Worm (Caenorhabditis elegans) whole organism, L3 larva: ENCODE measurements around the gene Y49E10.18.
A peak's percentile ranks its signal among the peaks of the same experiment; 100 is the strongest.

Experiments used
- R02D3.7 ChIP-seq: fragments of 150-350 bp; optimal IDR thresholded peaks from 2 replicates; lab custom pipeline; 2014; ENCODE audit warnings: missing biosample characterization, missing genetic modification characterization
- ZK546.5 ChIP-seq: sonication (generic microtip); optimal IDR thresholded peaks from 2 replicates; lab custom pipeline; 2017; ENCODE audit warnings: missing biosample characterization, missing genetic modification characterization
- ama-1 ChIP-seq: fragments of 150-350 bp; optimal IDR thresholded peaks from 2 replicates; lab custom pipeline; 2018
- ceh-28 ChIP-seq: fragments of 150-350 bp; optimal IDR thresholded peaks from 2 replicates; lab custom pipeline; 2014; ENCODE audit warnings: missing biosample characterization, missing genetic modification reagents, missing genetic modification characterization
- ceh-82 ChIP-seq: fragments of 150-350 bp; optimal IDR thresholded peaks from 2 replicates; lab custom pipeline; 2014; ENCODE audit warnings: missing biosample characterization, missing genetic modification characterization
- ceh-9 ChIP-seq: sonication (generic microtip); optimal IDR thresholded peaks from 2 replicates; lab custom pipeline; 2018; ENCODE audit warnings: missing biosample characterization, missing genetic modification characterization
- daf-12 ChIP-seq: fragments of 150-350 bp; optimal IDR thresholded peaks from 2 replicates; lab custom pipeline; 2014; ENCODE audit warnings: missing biosample characterization, missing genetic modification reagents, missing genetic modification characterization
- egl-5 ChIP-seq: fragments of 150-350 bp; optimal IDR thresholded peaks from 2 replicates; lab custom pipeline; 2017; ENCODE audit warnings: missing biosample characterization, missing genetic modification reagents, missing genetic modification characterization, inconsistent platforms
- elt-2 ChIP-seq: sonication (generic microtip); optimal IDR thresholded peaks from 2 replicates; lab custom pipeline; 2016; ENCODE audit warnings: missing genetic modification reagents, mild to moderate bottlenecking, missing genetic modification characterization, missing compliant biosample characterization
- elt-3 ChIP-seq, 3 experiments: fragments of 150-350 bp in 1 of 3; sonication (generic microtip) in 2 of 3; optimal IDR thresholded peaks; 2 replicates in 2 of 3; 4 replicates in 1 of 3; lab custom pipeline; 2014 to 2017; ENCODE audit warnings: missing biosample characterization in 3 of 3, missing genetic modification characterization in 3 of 3
- eor-1 ChIP-seq, 2 experiments: fragments of 150-350 bp; optimal IDR thresholded peaks; 2 replicates each; lab custom pipeline; 2014 to 2018; ENCODE audit warnings: missing biosample characterization in 2 of 2, missing genetic modification characterization in 2 of 2
- fkh-10 ChIP-seq: sonication (generic microtip); optimal IDR thresholded peaks from 2 replicates; lab custom pipeline; 2017; ENCODE audit warnings: missing biosample characterization, missing genetic modification reagents, missing genetic modification characterization
- hmg-11 ChIP-seq: sonication (generic microtip); optimal IDR thresholded peaks from 2 replicates; lab custom pipeline; 2016; ENCODE audit warnings: missing genetic modification characterization, missing compliant biosample characterization
- lin-15B ChIP-seq: fragments of 150-350 bp; optimal IDR thresholded peaks from 2 replicates; lab custom pipeline; 2014; ENCODE audit warnings: missing biosample characterization, missing genetic modification characterization
- lin-39 ChIP-seq: fragments of 150-350 bp; optimal IDR thresholded peaks from 2 replicates; lab custom pipeline; 2018; ENCODE audit warnings: missing biosample characterization, missing genetic modification reagents, missing genetic modification characterization
- lsy-12 ChIP-seq: sonication (generic microtip); optimal IDR thresholded peaks from 2 replicates; lab custom pipeline; 2016; ENCODE audit warnings: mild to moderate bottlenecking, missing genetic modification characterization, missing compliant biosample characterization
- mml-1 ChIP-seq: fragments of 150-350 bp; sonication (generic microtip); optimal IDR thresholded peaks from 3 replicates; lab custom pipeline; 2014; ENCODE audit warnings: missing biosample characterization, missing genetic modification characterization
- nfya-1 ChIP-seq: sonication (generic microtip); optimal IDR thresholded peaks from 2 replicates; lab custom pipeline; 2017; ENCODE audit warnings: missing genetic modification characterization, mild to moderate bottlenecking, missing compliant biosample characterization, antibody characterized with exemption, moderate library complexity; ENCODE audit not compliant: insufficient read depth
- nhr-11 ChIP-seq: fragments of 150-350 bp; optimal IDR thresholded peaks from 2 replicates; lab custom pipeline; 2014; ENCODE audit warnings: missing biosample characterization, missing genetic modification characterization
- nhr-23 ChIP-seq: fragments of 150-350 bp; optimal IDR thresholded peaks from 2 replicates; lab custom pipeline; 2014; ENCODE audit warnings: missing biosample characterization, missing genetic modification reagents, missing genetic modification characterization
- nhr-25 ChIP-seq: sonication (generic microtip); optimal IDR thresholded peaks from 2 replicates; lab custom pipeline; 2017; ENCODE audit warnings: missing biosample characterization, missing genetic modification characterization
- nhr-43 ChIP-seq: sonication (generic microtip); optimal IDR thresholded peaks from 2 replicates; lab custom pipeline; 2016; ENCODE audit warnings: mild to moderate bottlenecking, missing genetic modification characterization, missing compliant biosample characterization; ENCODE audit not compliant: poor library complexity, severe bottlenecking
- nhr-67 ChIP-seq: fragments of 150-350 bp; optimal IDR thresholded peaks from 2 replicates; lab custom pipeline; 2014; ENCODE audit warnings: missing biosample characterization, missing genetic modification characterization
- nhr-76 ChIP-seq: fragments of 150-350 bp; sonication (generic microtip); optimal IDR thresholded peaks from 5 replicates; lab custom pipeline; 2014; ENCODE audit warnings: missing biosample characterization, missing genetic modification characterization
- pha-4 ChIP-seq: fragments of 150-350 bp; optimal IDR thresholded peaks from 2 replicates; lab custom pipeline; 2014; ENCODE audit warnings: missing biosample characterization, missing genetic modification reagents, missing genetic modification characterization
- pqm-1 ChIP-seq: fragments of 150-350 bp; optimal IDR thresholded peaks from 2 replicates; lab custom pipeline; 2017; ENCODE audit warnings: missing biosample characterization, missing genetic modification characterization, inconsistent platforms
- skn-1 ChIP-seq: fragments of 150-350 bp; optimal IDR thresholded peaks from 2 replicates; lab custom pipeline; 2014; ENCODE audit warnings: missing biosample characterization, missing genetic modification characterization
- tbx-2 ChIP-seq: sonication (generic microtip); optimal IDR thresholded peaks from 2 replicates; lab custom pipeline; 2016; ENCODE audit warnings: mild to moderate bottlenecking, missing genetic modification characterization, missing compliant biosample characterization
- ztf-11 ChIP-seq: fragments of 150-350 bp; optimal IDR thresholded peaks from 2 replicates; lab custom pipeline; 2014; ENCODE audit warnings: missing biosample characterization, missing genetic modification characterization
- ztf-4 ChIP-seq: fragments of 150-350 bp; optimal IDR thresholded peaks from 2 replicates; lab custom pipeline; 2014; ENCODE audit warnings: missing biosample characterization, missing genetic modification characterization

Y49E10.18 gene

ce11 chrIII:12455651-12456420 is 9.9 kb upstream of the Y49E10.18 start:
- TF ChIP-seq nhr-25 (no peak), ztf-4 (tag; lab: Kevin White, UChicago) (peak; percentile 66), pha-4 (tag; lab: Kevin White, UChicago) (peak; percentile 14)

DNA sequence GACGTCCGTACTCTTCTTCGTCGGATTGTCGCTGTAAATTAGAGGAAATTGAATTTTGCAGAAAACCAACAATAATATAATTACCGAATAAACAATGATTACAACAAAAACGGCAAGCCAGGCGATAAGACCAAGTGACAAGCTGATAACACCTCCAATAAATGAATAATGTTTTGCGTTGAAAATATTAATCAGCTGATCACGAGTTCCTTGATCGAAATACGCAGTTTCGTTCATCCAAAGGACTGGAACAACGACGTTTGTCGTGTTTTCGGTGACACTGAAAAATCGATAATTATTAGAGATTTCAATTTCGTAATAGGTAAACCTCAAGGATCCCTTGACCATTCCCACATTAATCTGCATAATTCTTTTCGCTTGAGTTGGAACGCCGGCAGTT is 7.9 kb upstream of the Y49E10.18 start:
- TF ChIP-seq skn-1 (tag; lab: Kevin White, UChicago) (no peak), elt-2 (tag; lab: Kevin White, UChicago) (peak; percentile 81), daf-12 (tag; lab: Kevin White, UChicago) (no peak), tbx-2 (tag; lab: Kevin White, UChicago) (no peak), ztf-11 (tag; lab: Kevin White, UChicago) (no peak), eor-1 (tag; optimal IDR thresholded peaks at IDR 0.05; lab: Kevin White, UChicago) (no peak), pqm-1 (tag; lab: Kevin White, UChicago) (peak; percentile 68), ceh-28 (tag; lab: Kevin White, UChicago) (peak; percentile 66), ceh-9 (tag; lab: Kevin White, UChicago) (no peak)

ce11 chrIII:12453315-12453714 is 7.4 kb upstream of the Y49E10.18 start, which contains the start of gene ani-1:
Gene ani-1, minus strand, starts transcription at chrIII:12453375.
- no peak for TF ChIP-seq nhr-67 (tag; lab: Kevin White, UChicago)
- no peak for TF ChIP-seq nhr-11 (tag; lab: Kevin White, UChicago)
- peak; percentile 31 for TF ChIP-seq nhr-43
- peak; percentile 83 for TF ChIP-seq nfya-1 (tag; lab: Kevin White, UChicago)
- peak; percentile 67 for TF ChIP-seq hmg-11 (tag; lab: Kevin White, UChicago)
- TF ChIP-seq mml-1, result no peak
- no peak for TF ChIP-seq lsy-12 (tag; lab: Kevin White, UChicago)
- peak; percentile 47 for TF ChIP-seq nhr-25
- peak; percentile 38 for TF ChIP-seq skn-1 (tag; lab: Kevin White, UChicago)
- TF ChIP-seq nhr-23 (tag; lab: Kevin White, UChicago), result peak; percentile 70
- peak; percentile 10 for TF ChIP-seq R02D3.7 (tag; lab: Kevin White, UChicago)
- peak; percentile 34 for TF ChIP-seq fkh-10 (GFP tag; lab: Kevin White, UChicago)
- peak; percentile 29 for TF ChIP-seq lin-39 (tag; lab: Kevin White, UChicago)
- TF ChIP-seq egl-5 (tag; lab: Kevin White, UChicago), result no peak
- TF ChIP-seq pha-4 (tag; lab: Kevin White, UChicago), result peak; percentile 57
- peak; percentile 81 for TF ChIP-seq lin-15B
- TF ChIP-seq ama-1 (lab: Kevin White, UChicago), result peak; percentile 90

- TF ChIP-seq elt-3 (tag; optimal IDR thresholded peaks at IDR 0.05; lab: Kevin White, UChicago) (no peak), elt-2 (tag; lab: Kevin White, UChicago) (peak; percentile 92)
- TF ChIP-seq, all 47 proteins: peak for 1
Measured at ce11 chrIII:12445223-12445622, 683 bp downstream of the Y49E10.18 start.

DNA sequence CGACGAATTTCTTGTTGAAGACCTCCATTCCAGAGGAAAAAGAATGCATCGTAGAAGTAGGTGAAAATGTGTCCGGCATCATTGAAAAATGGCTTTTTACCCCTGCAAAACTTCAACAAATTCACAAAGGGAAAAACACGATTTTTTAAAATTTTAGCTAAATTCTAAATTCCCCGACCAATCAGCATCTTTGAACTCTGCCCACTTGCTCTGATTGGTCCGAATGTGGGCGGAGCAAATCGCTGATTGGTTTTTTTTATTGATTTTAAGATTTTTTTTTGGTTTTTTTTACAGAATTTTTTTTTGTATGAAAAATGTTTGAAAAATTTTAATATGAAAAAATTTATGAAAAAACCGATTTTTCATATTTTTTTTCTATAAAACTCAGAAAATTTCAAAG is 2.0 kb downstream of the Y49E10.18 start:
- TF ChIP-seq ceh-82, result no peak
- TF ChIP-seq nfya-1 (tag; lab: Kevin White, UChicago), result peak; percentile 80
- TF ChIP-seq elt-3 (tag; optimal IDR thresholded peaks at IDR 0.05; lab: Kevin White, UChicago), result no peak
- TF ChIP-seq nhr-76, result no peak

DNA sequence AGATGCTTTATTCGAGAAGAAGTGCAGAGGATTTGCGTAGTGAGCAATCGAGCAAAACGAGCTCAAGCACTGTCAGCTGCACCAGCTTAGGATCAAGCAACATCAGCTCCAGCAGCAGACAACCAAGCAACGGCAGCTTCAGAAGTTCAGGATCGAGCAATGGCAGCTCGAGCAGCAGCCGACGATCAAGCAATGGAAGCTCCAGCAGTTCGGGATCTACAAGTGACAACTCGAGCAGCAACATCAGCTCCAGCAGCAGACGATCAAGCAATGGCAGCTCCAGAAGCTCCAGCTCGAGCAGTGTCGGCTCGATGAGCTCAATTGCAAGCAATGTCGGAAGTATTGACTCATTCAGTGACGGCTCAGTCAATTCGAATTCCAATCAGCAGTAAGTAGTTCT is 6.8 kb downstream of the Y49E10.18 start:
- TF ChIP-seq mml-1, result no peak
- TF ChIP-seq lsy-12 (tag; lab: Kevin White, UChicago), result no peak
- TF ChIP-seq nhr-25, result no peak
- no peak for TF ChIP-seq ZK546.5 (tag; lab: Kevin White, UChicago)
- no peak for TF ChIP-seq ztf-4 (tag; lab: Kevin White, UChicago)
- no peak for TF ChIP-seq nhr-43
